Worm (Caenorhabditis elegans) whole organism, L1 larva: ENCODE data around the gene nep-4.

Experiments used
- F16B12.6 ChIP-seq: fragments of 150-350 bp; optimal IDR thresholded peaks from 2 replicates; lab custom pipeline; 2014; ENCODE audit warnings: missing biosample characterization, missing genetic modification characterization
- Y116A8C.19 ChIP-seq: sonication (generic microtip); optimal IDR thresholded peaks from 2 replicates; lab custom pipeline; 2016; ENCODE audit warnings: missing compliant biosample characterization, missing genetic modification characterization, borderline replicate concordance
- aly-2 ChIP-seq: fragments of 150-350 bp; optimal IDR thresholded peaks from 2 replicates; lab custom pipeline; 2014; ENCODE audit warnings: missing biosample characterization, missing genetic modification characterization
- ceh-8 ChIP-seq: fragments of 200-800 bp; sonication (Bioruptor generic); optimal IDR thresholded peaks from 2 replicates; lab custom pipeline; 2018; ENCODE audit warnings: mild to moderate bottlenecking, missing genetic modification characterization, moderate library complexity, missing compliant biosample characterization
- ceh-90 ChIP-seq: sonication (generic microtip); optimal IDR thresholded peaks from 2 replicates; lab custom pipeline; 2016; ENCODE audit warnings: missing genetic modification characterization, missing compliant biosample characterization
- dsc-1 ChIP-seq: sonication (generic microtip); optimal IDR thresholded peaks from 2 replicates; lab custom pipeline; 2016; ENCODE audit warnings: mild to moderate bottlenecking, missing genetic modification characterization, missing compliant biosample characterization
- efl-1 ChIP-seq, 4 experiments: fragments of 150-350 bp; optimal IDR thresholded peaks in 3 of 4; peaks in 1 of 4; 1 replicate in 1 of 4; 2 replicates in 3 of 4; lab custom pipeline; 2014; ENCODE audit warnings: missing biosample characterization in 2 of 4, missing genetic modification characterization in 2 of 4, missing genetic modification reagents in 2 of 4
- efl-3 ChIP-seq: fragments of 200-800 bp; sonication (Bioruptor generic); optimal IDR thresholded peaks from 2 replicates; lab custom pipeline; 2018; ENCODE audit warnings: mild to moderate bottlenecking, missing genetic modification characterization, missing compliant biosample characterization
- egl-13 ChIP-seq: sonication (generic microtip); optimal IDR thresholded peaks from 2 replicates; lab custom pipeline; 2016; ENCODE audit warnings: missing genotype, missing genetic modification reagents, missing genetic modification characterization, missing compliant biosample characterization
- elt-2 ChIP-seq: sonication (generic microtip); optimal IDR thresholded peaks from 2 replicates; lab custom pipeline; 2016; ENCODE audit warnings: missing genetic modification characterization, mild to moderate bottlenecking, inconsistent platforms, missing compliant biosample characterization, missing genetic modification reagents
- elt-3 ChIP-seq, 6 experiments: fragments of 150-350 bp in 1 of 6; sonication (generic microtip); optimal IDR thresholded peaks; 2 replicates each; lab custom pipeline; 2017 to 2018; ENCODE audit warnings: missing biosample characterization in 6 of 6, missing genetic modification characterization in 6 of 6, inconsistent platforms in 1 of 6
- fkh-10 ChIP-seq: sonication (generic microtip); optimal IDR thresholded peaks from 2 replicates; lab custom pipeline; 2017; ENCODE audit warnings: missing biosample characterization, missing genetic modification reagents, missing genetic modification characterization
- fkh-8 ChIP-seq: sonication (generic microtip); optimal IDR thresholded peaks from 2 replicates; lab custom pipeline; 2016; ENCODE audit warnings: mild to moderate bottlenecking, missing genetic modification characterization, missing compliant biosample characterization
- hlh-17 ChIP-seq: fragments of 200-800 bp; sonication (Bioruptor generic); optimal IDR thresholded peaks from 2 replicates; lab custom pipeline; 2018; ENCODE audit warnings: missing genetic modification characterization, mild to moderate bottlenecking, missing compliant biosample characterization, moderate library complexity, borderline replicate concordance
- hlh-4 ChIP-seq: sonication (generic microtip); optimal IDR thresholded peaks from 2 replicates; lab custom pipeline; 2016; ENCODE audit warnings: mild to moderate bottlenecking, missing genetic modification characterization, missing compliant biosample characterization
- jun-1 ChIP-seq: fragments of 150-350 bp; optimal IDR thresholded peaks from 2 replicates; lab custom pipeline; 2014; ENCODE audit warnings: missing biosample characterization, missing genetic modification reagents, missing genetic modification characterization
- lin-13 ChIP-seq: fragments of 150-350 bp; optimal IDR thresholded peaks from 2 replicates; lab custom pipeline; 2014; ENCODE audit warnings: missing biosample characterization, missing genetic modification reagents, missing genetic modification characterization
- lin-14 ChIP-seq: fragments of 200-800 bp; sonication (Bioruptor generic); optimal IDR thresholded peaks from 2 replicates; lab custom pipeline; 2018; ENCODE audit warnings: mild to moderate bottlenecking, missing genetic modification characterization, moderate library complexity, missing compliant biosample characterization
- lin-15B ChIP-seq: fragments of 150-350 bp; sonication (generic microtip); optimal IDR thresholded peaks from 3 replicates; lab custom pipeline; 2014; ENCODE audit warnings: missing biosample characterization, missing genetic modification characterization
- lin-39 ChIP-seq: fragments of 150-350 bp; optimal IDR thresholded peaks from 2 replicates; lab custom pipeline; 2014; ENCODE audit warnings: missing biosample characterization, missing genetic modification reagents, missing genetic modification characterization
- lir-3 ChIP-seq: sonication (generic microtip); optimal IDR thresholded peaks from 2 replicates; lab custom pipeline; 2016; ENCODE audit warnings: mild to moderate bottlenecking, missing genetic modification characterization, moderate library complexity, missing compliant biosample characterization; ENCODE audit not compliant: poor library complexity
- mdl-1 ChIP-seq, 2 experiments: fragments of 150-350 bp; optimal IDR thresholded peaks; 2 replicates each; lab custom pipeline; 2014 to 2017; ENCODE audit warnings: missing biosample characterization in 2 of 2, missing genetic modification characterization in 2 of 2, inconsistent platforms in 1 of 2
- mep-1 ChIP-seq: fragments of 150-350 bp; optimal IDR thresholded peaks from 2 replicates; lab custom pipeline; 2014; ENCODE audit warnings: missing biosample characterization, missing genetic modification characterization
- nhr-20 ChIP-seq: sonication (generic microtip); optimal IDR thresholded peaks from 2 replicates; lab custom pipeline; 2016; ENCODE audit warnings: mild to moderate bottlenecking, missing genetic modification characterization, missing compliant biosample characterization
- nhr-47 ChIP-seq: sonication (generic microtip); optimal IDR thresholded peaks from 2 replicates; lab custom pipeline; 2016; ENCODE audit warnings: mild to moderate bottlenecking, missing genetic modification characterization, moderate library complexity, missing compliant biosample characterization
- nhr-71 ChIP-seq: sonication (generic microtip); optimal IDR thresholded peaks from 2 replicates; lab custom pipeline; 2016; ENCODE audit warnings: mild to moderate bottlenecking, missing genetic modification characterization, moderate library complexity, missing compliant biosample characterization
- nhr-90 ChIP-seq: sonication (generic microtip); optimal IDR thresholded peaks from 2 replicates; lab custom pipeline; 2016; ENCODE audit warnings: mild to moderate bottlenecking, missing genetic modification characterization, missing compliant biosample characterization; ENCODE audit not compliant: poor library complexity
- pqm-1 ChIP-seq: sonication (generic microtip); optimal IDR thresholded peaks from 3 replicates; lab custom pipeline; 2017; ENCODE audit warnings: missing biosample characterization, missing genetic modification characterization
- rnt-1 ChIP-seq: sonication (generic microtip); optimal IDR thresholded peaks from 2 replicates; lab custom pipeline; 2016; ENCODE audit warnings: mild to moderate bottlenecking, missing genetic modification characterization, moderate library complexity, missing compliant biosample characterization
- snpc-4 ChIP-seq: fragments of 150-350 bp; optimal IDR thresholded peaks from 2 replicates; lab custom pipeline; 2014; ENCODE audit warnings: missing biosample characterization, missing genetic modification characterization
- snu-23 ChIP-seq: sonication (generic microtip); optimal IDR thresholded peaks from 2 replicates; lab custom pipeline; 2016; ENCODE audit warnings: missing genetic modification characterization, missing compliant biosample characterization
- sox-4 ChIP-seq: sonication (generic microtip); optimal IDR thresholded peaks from 2 replicates; lab custom pipeline; 2016; ENCODE audit warnings: missing genetic modification characterization, missing compliant biosample characterization
- sptf-1 ChIP-seq: fragments of 150-350 bp; optimal IDR thresholded peaks from 2 replicates; lab custom pipeline; 2014; ENCODE audit warnings: missing biosample characterization, missing genetic modification characterization
- swsn-7 ChIP-seq: sonication (generic microtip); optimal IDR thresholded peaks from 2 replicates; lab custom pipeline; 2016; ENCODE audit warnings: missing genetic modification characterization, missing compliant biosample characterization
- tbx-2 ChIP-seq: sonication (generic microtip); optimal IDR thresholded peaks from 2 replicates; lab custom pipeline; 2016; ENCODE audit warnings: missing genetic modification characterization, missing compliant biosample characterization
- tlp-1 ChIP-seq: fragments of 150-350 bp; optimal IDR thresholded peaks from 2 replicates; lab custom pipeline; 2014; ENCODE audit warnings: missing biosample characterization, missing genetic modification characterization
- unc-130 ChIP-seq: fragments of 150-350 bp; optimal IDR thresholded peaks from 2 replicates; lab custom pipeline; 2017; ENCODE audit warnings: missing biosample characterization, missing genetic modification characterization, inconsistent platforms
- unc-62 ChIP-seq: fragments of 150-350 bp; optimal IDR thresholded peaks from 2 replicates; lab custom pipeline; 2014; ENCODE audit warnings: missing biosample characterization, missing genetic modification reagents, missing genetic modification characterization
- unc-86 ChIP-seq: sonication (generic microtip); optimal IDR thresholded peaks from 2 replicates; lab custom pipeline; 2016; ENCODE audit warnings: missing genetic modification characterization, missing compliant biosample characterization
- vab-15 ChIP-seq: sonication (generic microtip); optimal IDR thresholded peaks from 2 replicates; lab custom pipeline; 2017; ENCODE audit warnings: missing genotype, mild to moderate bottlenecking, missing genetic modification characterization, missing compliant biosample characterization
- zip-4 ChIP-seq: fragments of 200-800 bp; sonication (Bioruptor generic); optimal IDR thresholded peaks from 2 replicates; lab custom pipeline; 2018; ENCODE audit warnings: mild to moderate bottlenecking, missing genetic modification characterization, moderate library complexity, missing compliant biosample characterization
- ztf-11 ChIP-seq, 2 experiments: sonication (generic microtip); optimal IDR thresholded peaks; 2 replicates each; lab custom pipeline; 2016 to 2017; ENCODE audit warnings: missing genetic modification characterization in 2 of 2, missing biosample characterization in 1 of 2, missing compliant biosample characterization in 1 of 2

nep-4 gene

DNA sequence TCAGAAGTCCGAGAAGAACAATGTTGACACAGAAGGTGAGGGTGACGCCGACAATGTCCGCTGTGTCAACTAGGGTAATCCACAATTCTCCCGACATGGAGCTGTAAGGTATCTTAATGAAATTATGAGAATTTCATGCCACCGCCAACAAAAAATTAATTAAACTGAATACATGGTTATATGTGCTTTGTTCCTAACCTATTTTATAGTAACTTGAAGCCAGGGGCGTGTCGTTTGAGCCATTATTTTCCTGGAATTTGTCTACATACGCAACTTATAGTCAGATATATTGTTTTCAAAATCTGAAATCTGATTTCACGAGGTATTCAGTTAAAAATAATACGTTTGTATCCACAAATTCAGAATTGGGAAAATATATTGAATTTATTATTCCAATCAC is 2.6 kb upstream of the nep-4 start, which contains the start of gene odr-10:
TSS of gene odr-10 (minus strand) at position 101 of the 400 bp plus-strand sequence.
- TF ChIP-seq swsn-7 (tag; lab: Kevin White, UChicago): no peak
- TF ChIP-seq hlh-17 (GFP tag; lab: Kevin White, UChicago): no peak
- peak; percentile 31 for TF ChIP-seq fkh-8

DNA sequence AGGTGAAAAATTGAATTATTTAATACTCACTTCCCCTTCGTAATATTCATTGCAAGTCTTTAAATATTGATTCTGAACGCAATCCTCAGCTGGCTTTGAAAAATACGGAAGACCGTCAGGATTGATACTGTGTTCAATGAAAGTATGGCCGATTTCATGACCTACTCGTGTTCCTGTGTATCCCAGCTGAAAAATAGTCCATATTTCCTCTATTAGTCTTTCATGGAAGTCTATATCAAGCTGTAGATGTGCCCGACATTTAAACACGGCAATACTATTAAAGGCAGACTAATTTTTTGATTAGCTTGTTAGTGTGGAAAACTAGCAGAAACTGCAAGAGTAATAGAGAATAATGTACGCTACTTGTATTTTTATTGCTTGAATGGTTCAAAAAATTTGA is 1.7 kb downstream of the nep-4 start:
- TF ChIP-seq pqm-1 (tag; lab: Kevin White, UChicago) (no peak), elt-2 (tag; lab: Kevin White, UChicago) (no peak), hlh-4 (tag; lab: Kevin White, UChicago) (no peak), snu-23 (GFP tag; lab: Kevin White, UChicago) (no peak), zip-4 (GFP tag; lab: Kevin White, UChicago) (no peak), mep-1 (tag; lab: Kevin White, UChicago) (no peak), unc-130 (tag; lab: Kevin White, UChicago) (no peak), F16B12.6 (tag; lab: Kevin White, UChicago) (no peak), lin-39 (tag; lab: Kevin White, UChicago) (no peak), efl-1 (optimal IDR thresholded peaks at IDR 0.05; lab: Kevin White, UChicago) (no peak), efl-1 (GFP tag; optimal IDR thresholded peaks at IDR 0.05 in 1 of 2; lab: Kevin White, UChicago) (no peak), snpc-4 (tag; lab: Kevin White, UChicago) (no peak), Y116A8C.19 (tag; lab: Kevin White, UChicago) (no peak), ceh-90 (tag; lab: Kevin White, UChicago) (no peak), aly-2 (tag; lab: Kevin White, UChicago) (no peak), ceh-8 (GFP tag; lab: Kevin White, UChicago) (no peak), hlh-17 (GFP tag; lab: Kevin White, UChicago) (no peak), ztf-11 (tag; optimal IDR thresholded peaks at IDR 0.05; lab: Kevin White, UChicago) (no peak)
- TF ChIP-seq, all 84 proteins: peak for 0

DNA sequence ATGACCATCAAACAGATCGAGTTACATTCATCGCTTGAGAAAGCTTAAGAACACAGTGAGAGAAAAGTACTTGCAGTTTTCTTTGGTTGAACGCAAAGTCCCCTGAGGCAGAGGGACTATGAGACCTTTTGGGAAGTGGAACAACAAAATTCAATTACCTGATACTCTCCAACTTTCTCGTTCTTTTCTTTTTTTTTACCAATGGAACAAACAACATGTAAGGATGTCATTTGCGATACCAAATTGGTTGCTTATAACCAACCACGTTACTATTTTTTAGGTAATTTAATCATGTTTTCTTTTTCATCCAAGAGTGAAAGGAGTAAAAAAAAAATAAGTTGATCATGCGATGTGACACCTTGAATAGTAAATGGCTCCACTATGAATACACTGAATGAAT is 6.4 kb downstream of the nep-4 start:
- TF ChIP-seq ceh-8 (GFP tag; lab: Kevin White, UChicago): no peak
- peak; percentile 71 for TF ChIP-seq lin-14 (GFP tag; lab: Kevin White, UChicago)
- peak; percentile 5 for TF ChIP-seq nhr-71 (tag; lab: Kevin White, UChicago)
- TF ChIP-seq egl-13 (tag; lab: Kevin White, UChicago): no peak
- TF ChIP-seq nhr-90 (tag; lab: Kevin White, UChicago): no peak
- TF ChIP-seq unc-86 (tag; lab: Kevin White, UChicago): peak; percentile 0
- no peak for TF ChIP-seq efl-3 (GFP tag; lab: Kevin White, UChicago)
- peak; percentile 45 for TF ChIP-seq fkh-10 (GFP tag; lab: Kevin White, UChicago)
- TF ChIP-seq unc-62 (GFP tag; lab: Kevin White, UChicago): no peak
- no peak for TF ChIP-seq mdl-1 (tag; optimal IDR thresholded peaks at IDR 0.05; lab: Kevin White, UChicago)
- no peak for TF ChIP-seq zip-4 (GFP tag; lab: Kevin White, UChicago)
- TF ChIP-seq nhr-47 (tag; lab: Kevin White, UChicago): no peak
- no peak for TF ChIP-seq lin-15B (tag; lab: Kevin White, UChicago)
- peak; percentile 59 for TF ChIP-seq tbx-2
- TF ChIP-seq snu-23 (GFP tag; lab: Kevin White, UChicago): no peak

ce11 chrX:6853318-6853717 is 9.9 kb downstream of the nep-4 start, which contains the start of gene rig-3:
rig-3 (plus strand) TSS chrX:6853618.
- TF ChIP-seq lin-13 (no peak), sptf-1 (tag; lab: Kevin White, UChicago) (no peak), swsn-7 (tag; lab: Kevin White, UChicago) (no peak), hlh-4 (tag; lab: Kevin White, UChicago) (no peak), fkh-10 (GFP tag; lab: Kevin White, UChicago) (no peak), lir-3 (no peak), vab-15 (no peak), tlp-1 (tag; lab: Kevin White, UChicago) (no peak), pqm-1 (tag; lab: Kevin White, UChicago) (no peak), sox-4 (no peak), nhr-20 (tag; lab: Kevin White, UChicago) (no peak), ztf-11 (tag; optimal IDR thresholded peaks at IDR 0.05; lab: Kevin White, UChicago) (no peak), mep-1 (tag; lab: Kevin White, UChicago) (no peak), dsc-1 (tag; lab: Kevin White, UChicago) (no peak), elt-3 (tag; optimal IDR thresholded peaks at IDR 0.05; lab: Kevin White, UChicago) (no peak), rnt-1 (tag; lab: Kevin White, UChicago) (no peak), jun-1 (tag; lab: Kevin White, UChicago) (no peak), unc-62 (GFP tag; lab: Kevin White, UChicago) (no peak)
